Worm (Caenorhabditis elegans) whole organism, early embryonic: Measurements from ENCODE around the gene ZK402.1.
"Not testable (repeated sequence)": the region's sequence is repeated elsewhere in the genome, so short reads cannot be mapped to it uniquely, and the experiment has no call there.

Source experiments
- B0310.2 ChIP-seq: sonication (generic microtip); optimal IDR thresholded peaks from 2 replicates; lab custom pipeline; 2016; ENCODE audit warnings: mild to moderate bottlenecking, missing genetic modification characterization, missing compliant biosample characterization
- F13C5.2 ChIP-seq: sonication (generic microtip); optimal IDR thresholded peaks from 2 replicates; lab custom pipeline; 2017; ENCODE audit warnings: mild to moderate bottlenecking, missing genetic modification characterization, inconsistent platforms, missing compliant biosample characterization
- aly-1 ChIP-seq: sonication (generic microtip); optimal IDR thresholded peaks from 2 replicates; lab custom pipeline; 2016; ENCODE audit warnings: missing genetic modification characterization, missing compliant biosample characterization
- ama-1 ChIP-seq: fragments of 150-350 bp; optimal IDR thresholded peaks from 2 replicates; lab custom pipeline; 2014
- ceh-13 ChIP-seq: fragments of 200-800 bp; sonication (Bioruptor generic); optimal IDR thresholded peaks from 2 replicates; lab custom pipeline; 2018; ENCODE audit warnings: mild to moderate bottlenecking, missing genetic modification characterization, missing compliant biosample characterization
- ceh-36 ChIP-seq: sonication (generic microtip); optimal IDR thresholded peaks from 2 replicates; lab custom pipeline; 2016; ENCODE audit warnings: missing genetic modification characterization, inconsistent platforms, missing compliant biosample characterization
- ets-7 ChIP-seq: sonication (generic microtip); optimal IDR thresholded peaks from 2 replicates; lab custom pipeline; 2016; ENCODE audit warnings: missing genotype, missing genetic modification characterization, missing compliant biosample characterization
- flt-1 ChIP-seq: fragments of 200-800 bp; sonication (Bioruptor generic); IDR thresholded peaks from 2 replicates; pipeline ENCODE4 v1.3.6; 2022; ENCODE audit warnings: missing genetic modification characterization, missing compliant biosample characterization
- hmbx-1 ChIP-seq: sonication (generic microtip); optimal IDR thresholded peaks from 2 replicates; lab custom pipeline; 2016; ENCODE audit warnings: mild to moderate bottlenecking, missing genetic modification characterization, missing compliant biosample characterization
- hmg-4 ChIP-seq: fragments of 200-800 bp; sonication (Bioruptor generic); optimal IDR thresholded peaks from 2 replicates; lab custom pipeline; 2018; ENCODE audit warnings: mild to moderate bottlenecking, missing genetic modification characterization, missing compliant biosample characterization
- hnd-1 ChIP-seq: sonication (generic microtip); optimal IDR thresholded peaks from 2 replicates; lab custom pipeline; 2016; ENCODE audit warnings: missing genetic modification characterization, missing compliant biosample characterization
- pes-1 ChIP-seq: fragments of 200-800 bp; sonication (Bioruptor generic); IDR thresholded peaks from 2 replicates; pipeline ENCODE4 v1.3.6; 2022; ENCODE audit warnings: missing genetic modification reagents, missing genetic modification characterization, missing compliant biosample characterization
- scrt-1 ChIP-seq: fragments of 200-800 bp; sonication (Bioruptor generic); IDR thresholded peaks from 2 replicates; pipeline ENCODE4 v1.3.6; 2022; ENCODE audit warnings: missing genetic modification characterization, missing compliant biosample characterization
- sea-1 ChIP-seq: fragments of 200-800 bp; sonication (Bioruptor generic); conservative IDR thresholded peaks from 2 replicates; pipeline ENCODE4 v1.3.6; 2022; ENCODE audit warnings: missing genetic modification characterization, missing compliant biosample characterization
- tbx-11 ChIP-seq: fragments of 200-800 bp; sonication (Bioruptor generic); IDR thresholded peaks from 2 replicates; pipeline ENCODE4 v1.3.6; 2022; ENCODE audit warnings: missing genetic modification characterization, missing compliant biosample characterization
- tbx-37 ChIP-seq: fragments of 200-800 bp; sonication (Bioruptor generic); conservative IDR thresholded peaks from 2 replicates; pipeline ENCODE4 v1.3.6; 2022; ENCODE audit warnings: missing genetic modification reagents, missing genetic modification characterization, missing compliant biosample characterization
- tra-4 ChIP-seq: sonication (generic microtip); optimal IDR thresholded peaks from 2 replicates; lab custom pipeline; 2017; ENCODE audit warnings: missing genetic modification characterization, missing compliant biosample characterization

The ZK402.1 gene

DNA sequence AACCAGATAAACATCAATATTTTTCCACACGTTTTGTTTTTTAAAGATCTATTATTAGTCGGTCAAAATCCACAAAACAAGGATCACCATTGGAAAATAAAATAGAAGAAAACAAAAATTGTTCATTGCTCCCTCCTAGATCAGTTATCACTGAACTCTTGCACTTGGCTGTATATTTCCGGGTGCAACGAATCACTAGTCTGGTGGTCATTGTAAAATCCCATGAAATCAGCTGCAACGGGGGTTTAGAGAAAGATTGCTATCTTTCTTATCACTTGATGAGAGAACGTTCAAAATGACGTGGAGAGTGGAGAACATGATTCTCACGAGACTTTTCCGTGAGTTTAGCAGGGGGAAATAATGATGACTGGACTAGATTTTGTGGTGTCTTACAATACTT, 8.3 kb upstream of the ZK402.1 start:
- no peak for TF ChIP-seq scrt-1 (GFP tag; lab: Robert Waterston, UW)
- TF ChIP-seq F13C5.2 = no peak
- TF ChIP-seq ceh-36 = no peak
- no peak for TF ChIP-seq B0310.2
- no peak for TF ChIP-seq tbx-37 (GFP tag; lab: Robert Waterston, UW)
- no peak for TF ChIP-seq tbx-11
- no peak for TF ChIP-seq pes-1 (GFP tag; lab: Robert Waterston, UW)
- no peak for TF ChIP-seq ets-7 (tag; lab: Kevin White, UChicago)
- no peak for TF ChIP-seq hnd-1 (tag; lab: Kevin White, UChicago)
- no peak for TF ChIP-seq ceh-13 (GFP tag; lab: Kevin White, UChicago)
- TF ChIP-seq hmg-4 (GFP tag; lab: Kevin White, UChicago) = no peak
- TF ChIP-seq tra-4 = no peak
- TF ChIP-seq ama-1 (lab: Kevin White, UChicago) = no peak
- TF ChIP-seq flt-1 = no peak

DNA sequence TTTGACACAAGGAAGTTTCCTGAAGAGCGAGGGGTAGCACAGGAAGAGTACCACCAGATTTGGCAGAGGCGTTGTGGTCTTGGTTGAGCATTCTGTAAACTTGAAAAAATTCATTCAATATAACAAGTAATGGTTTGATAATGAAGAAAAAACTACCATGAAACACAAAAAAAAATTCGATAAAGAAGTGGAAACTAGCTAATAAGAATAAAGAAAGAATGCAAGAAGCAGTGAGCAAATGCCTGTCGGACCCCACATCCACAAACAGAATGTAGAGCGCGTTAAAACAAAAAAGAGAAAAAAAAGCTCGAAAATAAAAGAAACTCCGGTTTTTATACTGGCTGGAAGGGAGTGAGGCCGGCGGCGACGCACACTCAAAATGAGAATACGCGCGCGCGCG, 6.6 kb upstream of the ZK402.1 start, which contains the start of gene H39E20.1:
H39E20.1 (minus strand) TSS at position 101 of the 400 bp plus-strand sequence.
- no peak for TF ChIP-seq F13C5.2

DNA sequence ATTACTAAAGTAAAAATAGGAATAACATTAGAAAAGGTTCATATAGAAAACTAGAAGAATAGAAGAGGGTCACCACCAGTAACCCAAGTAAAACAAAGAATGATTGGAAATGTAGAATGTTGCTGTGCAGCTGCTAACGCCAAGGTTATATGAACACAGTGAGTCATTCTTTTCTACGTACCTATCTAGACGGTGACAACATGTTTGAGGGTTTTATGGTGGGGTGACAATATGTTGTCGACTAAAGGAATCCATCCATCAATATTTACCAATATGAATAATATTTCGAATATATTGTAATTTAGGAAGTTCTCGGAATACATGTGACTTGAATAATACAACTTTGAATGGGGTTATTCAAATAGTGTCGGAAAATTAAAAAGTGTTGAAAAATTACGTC, 2.8 kb upstream of the ZK402.1 start, which contains the start of gene ZK402.5:
ZK402.5 (minus strand) TSS at position 101 of the 400 bp plus-strand sequence.
- TF ChIP-seq ceh-36 (no peak), flt-1 (no peak), sea-1 (GFP tag; lab: Robert Waterston, UW) (no peak), ama-1 (lab: Kevin White, UChicago) (no peak), tra-4 (no peak), hmbx-1 (tag; lab: Kevin White, UChicago) (no peak), tbx-11 (no peak)

DNA sequence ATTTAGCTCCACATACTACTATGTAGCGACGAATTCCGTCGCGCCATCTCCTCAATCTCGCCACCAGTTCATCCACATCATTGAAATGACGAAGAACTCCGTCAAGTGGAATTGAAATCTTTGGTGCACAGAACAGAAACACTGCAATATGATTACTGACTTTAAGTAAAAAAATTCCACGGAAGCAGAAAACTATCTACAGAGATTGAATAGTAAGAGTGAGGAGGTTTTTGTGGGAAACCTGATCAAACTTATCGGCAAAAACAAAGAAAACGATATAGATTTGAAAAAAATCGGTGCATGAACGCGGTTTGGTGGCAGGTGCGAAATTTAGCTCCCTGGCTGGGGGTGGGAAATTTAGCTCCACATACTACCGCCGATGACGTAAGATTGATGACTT, 627 bp upstream of the ZK402.1 start, which contains the start of gene ZK402.2:
ZK402.2 (plus strand) TSS at position 301 of the 400 bp plus-strand sequence.
- not testable (repeated sequence) for TF ChIP-seq F13C5.2; hnd-1 (tag; lab: Kevin White, UChicago); tbx-11

DNA sequence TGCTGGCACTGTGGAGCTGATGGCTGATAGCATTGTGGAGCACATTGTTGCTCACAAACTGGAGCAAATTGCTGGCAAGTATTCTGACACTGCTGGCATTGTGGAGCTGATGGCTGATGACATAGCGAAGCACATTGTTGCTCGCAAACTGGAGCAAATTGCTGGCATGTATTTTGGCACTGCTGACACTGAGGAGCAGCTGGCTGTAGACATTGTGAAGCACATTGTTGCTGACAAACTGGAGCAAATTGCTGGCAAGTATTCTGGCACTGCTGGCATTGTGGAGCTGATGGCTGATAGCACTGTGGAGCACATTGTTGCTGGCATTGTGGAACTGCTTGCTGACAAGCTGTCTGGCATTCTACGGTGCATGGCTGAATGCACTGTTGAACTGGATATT, 5.2 kb downstream of the ZK402.1 start:
- TF ChIP-seq ets-7 (tag; lab: Kevin White, UChicago) = no peak

DNA sequence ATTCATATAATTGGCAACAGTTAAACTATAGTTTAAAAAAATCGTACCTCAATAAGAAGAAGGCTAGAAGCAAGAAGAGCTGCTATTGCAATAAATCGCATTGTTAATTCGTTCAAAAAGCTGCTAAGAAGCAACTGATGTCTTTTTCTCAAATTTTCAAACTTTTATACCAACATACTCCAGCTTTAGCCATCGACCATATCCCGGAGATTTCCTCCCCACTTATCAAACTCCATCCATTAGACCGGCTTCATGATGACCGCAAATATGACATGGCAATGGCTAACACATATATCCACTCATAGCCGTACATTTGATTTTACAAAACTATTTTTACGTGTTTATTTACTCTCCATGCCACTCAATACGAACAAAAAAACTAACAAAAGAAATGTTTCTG, 6.5 kb downstream of the ZK402.1 start, which contains the start of gene abu-2:
abu-2 (minus strand) TSS at position 101 of the 400 bp plus-strand sequence.
- TF ChIP-seq tra-4 (no peak), B0310.2 (no peak), hnd-1 (tag; lab: Kevin White, UChicago) (no peak), tbx-37 (GFP tag; lab: Robert Waterston, UW) (no peak), sea-1 (GFP tag; lab: Robert Waterston, UW) (no peak), pes-1 (GFP tag; lab: Robert Waterston, UW) (no peak), ets-7 (tag; lab: Kevin White, UChicago) (no peak), ceh-13 (GFP tag; lab: Kevin White, UChicago) (no peak), ceh-36 (no peak), F13C5.2 (no peak), ama-1 (lab: Kevin White, UChicago) (no peak), aly-1 (no peak), hmg-4 (GFP tag; lab: Kevin White, UChicago) (no peak), hmbx-1 (tag; lab: Kevin White, UChicago) (no peak), tbx-11 (no peak), scrt-1 (GFP tag; lab: Robert Waterston, UW) (no peak)

DNA sequence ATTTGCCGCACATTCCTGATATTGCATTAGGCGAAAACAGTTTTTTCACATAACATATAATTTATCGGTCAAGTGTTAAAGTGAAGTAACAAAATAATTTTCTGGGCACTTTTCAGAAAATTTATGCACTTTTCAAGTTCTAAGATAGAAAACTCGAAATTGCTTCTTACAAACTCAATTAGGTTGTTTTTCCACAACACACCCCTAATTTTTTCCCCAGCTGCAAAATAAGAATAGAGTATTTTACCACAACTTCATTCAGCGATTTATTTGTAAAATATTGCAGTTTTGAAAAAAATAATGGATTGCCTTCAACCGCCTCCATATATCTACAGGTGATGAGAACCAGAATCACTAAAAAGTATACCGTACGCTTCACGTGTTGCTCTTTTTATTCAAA, 8.8 kb downstream of the ZK402.1 start, which contains the start of gene srh-19:
srh-19 (plus strand) TSS at position 301 of the 400 bp plus-strand sequence.
- TF ChIP-seq tra-4 (no peak), tbx-37 (GFP tag; lab: Robert Waterston, UW) (no peak), sea-1 (GFP tag; lab: Robert Waterston, UW) (no peak), ets-7 (tag; lab: Kevin White, UChicago) (no peak)

DNA sequence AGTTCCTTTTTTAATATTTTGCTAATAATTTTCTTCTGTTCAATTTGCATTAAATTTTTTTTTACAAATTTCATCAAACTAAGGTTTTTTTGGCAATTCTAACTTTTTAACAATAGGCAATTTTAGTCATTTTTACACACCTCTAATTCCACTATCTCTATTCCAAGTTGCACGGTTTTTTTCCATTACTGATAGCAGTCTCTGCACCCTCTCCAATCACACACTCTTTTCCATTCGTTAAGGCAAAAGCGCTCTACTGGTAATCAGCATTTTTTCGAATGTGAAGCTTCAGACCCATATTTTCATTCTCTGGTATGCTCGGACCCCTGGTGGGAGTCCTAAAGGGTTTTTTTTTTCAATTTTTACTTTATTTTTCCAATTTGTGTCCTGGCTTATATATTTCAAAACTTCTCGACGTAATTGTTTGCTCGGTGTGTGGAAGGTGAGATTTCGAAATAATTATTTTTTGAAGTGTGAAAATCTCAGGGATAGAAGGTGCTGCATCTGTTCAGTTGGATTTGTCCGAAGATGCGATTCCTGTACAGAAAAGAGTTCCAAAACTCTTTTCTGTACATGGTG, 12.8 kb downstream of the ZK402.1 start, which contains the start of the genes F19G12.4 and F19G12.8:
F19G12.4 (plus strand) TSS at position 529 of the 579 bp plus-strand sequence.
F19G12.8 (plus strand) TSS at position 545 of the 579 bp plus-strand sequence.
- TF ChIP-seq flt-1 (no peak), B0310.2 (no peak), F13C5.2 (no peak), aly-1 (no peak), ceh-36 (no peak), hnd-1 (tag; lab: Kevin White, UChicago) (no peak), ceh-13 (GFP tag; lab: Kevin White, UChicago) (no peak), pes-1 (GFP tag; lab: Robert Waterston, UW) (no peak)

DNA sequence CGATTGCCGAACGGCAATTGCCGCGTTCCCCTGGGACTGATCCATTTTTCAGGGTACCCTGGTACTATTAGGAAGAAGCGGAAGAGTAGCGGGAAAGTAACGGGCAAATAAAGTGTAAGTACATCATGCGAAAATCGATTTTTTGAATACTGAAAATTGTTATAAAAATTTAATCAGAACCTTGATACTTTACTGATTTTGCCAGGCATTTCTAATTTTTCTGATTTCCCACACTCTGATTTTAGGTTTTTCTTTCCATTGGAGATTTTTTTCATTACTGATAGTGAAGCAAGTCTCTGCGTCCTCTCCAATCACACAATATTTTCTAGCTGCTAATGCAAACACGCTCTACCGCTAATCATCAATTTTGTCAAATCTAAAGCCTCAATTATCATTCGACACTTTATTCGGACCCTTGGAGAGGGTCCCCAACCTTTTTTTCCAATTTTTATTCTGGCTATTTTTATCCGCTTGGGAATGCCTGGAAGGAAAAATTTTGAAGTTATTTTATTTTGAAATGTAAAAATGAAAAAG, 15.2 kb downstream of the ZK402.1 start, which contains the start of gene F19G12.9:
F19G12.9 (plus strand) TSS at position 51 of the 534 bp plus-strand sequence.
- TF ChIP-seq flt-1 (no peak), hmbx-1 (tag; lab: Kevin White, UChicago) (no peak), tbx-11 (no peak), hmg-4 (GFP tag; lab: Kevin White, UChicago) (no peak), sea-1 (GFP tag; lab: Robert Waterston, UW) (no peak)
